Worm (Caenorhabditis elegans) whole organism, L1 larva: ENCODE data around the gene F58F12.4.

Source experiments
- ama-1 ChIP-seq: fragments of 150-350 bp; optimal IDR thresholded peaks from 2 replicates; lab custom pipeline; 2014
- ces-1 ChIP-seq: fragments of 150-350 bp; optimal IDR thresholded peaks from 2 replicates; lab custom pipeline; 2014; ENCODE audit warnings: missing biosample characterization, missing genetic modification reagents, missing genetic modification characterization
- lin-15B ChIP-seq: fragments of 150-350 bp; sonication (generic microtip); optimal IDR thresholded peaks from 3 replicates; lab custom pipeline; 2014; ENCODE audit warnings: missing biosample characterization, missing genetic modification characterization
- lsy-2 ChIP-seq, 2 experiments: fragments of 150-350 bp; optimal IDR thresholded peaks; 2 replicates each; lab custom pipeline; 2014; ENCODE audit warnings: missing biosample characterization in 2 of 2, missing genetic modification characterization in 2 of 2
- unc-98 ChIP-seq: fragments of 200-800 bp; sonication (Bioruptor generic); IDR thresholded peaks from 2 replicates; pipeline ENCODE4 v1.3.6; 2022; ENCODE audit warnings: missing genetic modification characterization, missing compliant biosample characterization

DNA sequence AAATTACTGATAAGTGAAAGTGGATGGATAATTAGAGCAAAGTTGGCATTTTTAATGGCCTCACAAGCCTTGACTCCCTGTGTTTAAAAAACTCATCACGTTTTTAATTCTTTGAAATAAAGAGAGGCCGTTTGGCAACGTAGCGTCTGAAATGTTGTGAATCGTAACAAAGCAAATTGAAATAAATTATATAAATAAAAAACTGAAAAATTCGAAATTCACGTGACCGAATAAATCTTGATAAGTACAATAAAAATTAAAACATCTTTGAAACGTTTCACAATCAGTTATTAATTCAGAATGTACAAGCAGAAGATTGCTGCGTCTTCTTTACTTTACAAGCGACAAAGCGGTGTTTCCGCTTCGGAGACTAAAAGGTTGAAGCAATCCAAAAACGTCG, 36.2 kb downstream of the F58F12.4 start, which contains the start of gene K03H9.3:
- TF ChIP-seq unc-98 (no peak), lin-15B (tag; lab: Kevin White, UChicago) (no peak), ama-1 (lab: Kevin White, UChicago) (no peak), ces-1 (GFP tag; lab: Kevin White, UChicago) (no peak), lsy-2 (tag; optimal IDR thresholded peaks at IDR 0.05; lab: Kevin White, UChicago) (no peak)
